Worm (Caenorhabditis elegans) whole organism, young adult: ENCODE data around the gene rap-2.

ENCODE experiments used
- B0035.1 ChIP-seq: sonication (generic microtip); optimal IDR thresholded peaks from 2 replicates; lab custom pipeline; 2016; ENCODE audit warnings: missing genetic modification characterization, mild to moderate bottlenecking, missing compliant biosample characterization, missing genotype, missing genetic modification reagents
- B0261.1 ChIP-seq: sonication (generic microtip); optimal IDR thresholded peaks from 2 replicates; lab custom pipeline; 2016; ENCODE audit warnings: mild to moderate bottlenecking, missing genetic modification characterization, moderate library complexity, missing compliant biosample characterization
- B0336.3 ChIP-seq: fragments of 200-800 bp; sonication (Bioruptor generic); IDR thresholded peaks from 2 replicates; pipeline ENCODE4 v1.3.6; 2022; ENCODE audit warnings: missing genetic modification characterization, missing compliant biosample characterization
- D2030.7 ChIP-seq: fragments of 200-800 bp; sonication (Bioruptor generic); IDR thresholded peaks from 2 replicates; pipeline ENCODE4 v1.3.6; 2022; ENCODE audit warnings: missing genetic modification reagents, missing genetic modification characterization, missing compliant biosample characterization
- F57A8.1 ChIP-seq: fragments of 200-800 bp; sonication (Bioruptor generic); optimal IDR thresholded peaks from 2 replicates; lab custom pipeline; 2018; ENCODE audit warnings: mild to moderate bottlenecking, missing genetic modification characterization, moderate library complexity, missing compliant biosample characterization
- K11D2.4 ChIP-seq: fragments of 200-800 bp; sonication (Bioruptor generic); IDR thresholded peaks from 2 replicates; pipeline ENCODE4 v1.3.6; 2022; ENCODE audit warnings: missing genetic modification reagents, missing genetic modification characterization, missing compliant biosample characterization
- ZK185.1 ChIP-seq: sonication (generic microtip); optimal IDR thresholded peaks from 2 replicates; lab custom pipeline; 2016; ENCODE audit warnings: mild to moderate bottlenecking, missing genetic modification characterization, missing compliant biosample characterization; ENCODE audit not compliant: poor library complexity, severe bottlenecking
- aptf-3 ChIP-seq: fragments of 200-800 bp; sonication (Bioruptor generic); IDR thresholded peaks from 2 replicates; pipeline ENCODE4 v1.3.6; 2022; ENCODE audit warnings: missing genetic modification characterization, missing compliant biosample characterization
- atf-7 ChIP-seq: sonication (generic microtip); optimal IDR thresholded peaks from 2 replicates; lab custom pipeline; 2017; ENCODE audit warnings: mild to moderate bottlenecking, missing genetic modification characterization, missing compliant biosample characterization
- attf-3 ChIP-seq: fragments of 200-800 bp; sonication (Bioruptor generic); conservative IDR thresholded peaks from 2 replicates; pipeline ENCODE4 v1.3.6; 2022; ENCODE audit warnings: missing genetic modification reagents, missing genetic modification characterization, missing compliant biosample characterization
- cebp-2 ChIP-seq: fragments of 200-800 bp; sonication (Bioruptor generic); IDR thresholded peaks from 2 replicates; pipeline ENCODE4 v1.3.6; 2022; ENCODE audit warnings: missing genetic modification characterization, missing compliant biosample characterization
- ceh-100 ChIP-seq: fragments of 200-800 bp; sonication (Bioruptor generic); IDR thresholded peaks from 2 replicates; pipeline ENCODE4 v1.3.6; 2022; ENCODE audit warnings: missing genetic modification reagents, missing genetic modification characterization, missing compliant biosample characterization
- ceh-27 ChIP-seq: fragments of 200-800 bp; sonication (Bioruptor generic); optimal IDR thresholded peaks from 2 replicates; lab custom pipeline; 2018; ENCODE audit warnings: mild to moderate bottlenecking, missing genetic modification characterization, moderate library complexity, missing compliant biosample characterization
- dpl-1 ChIP-seq: fragments of 150-350 bp; optimal IDR thresholded peaks from 2 replicates; lab custom pipeline; 2014; ENCODE audit warnings: missing biosample characterization, missing genetic modification reagents, missing genetic modification characterization
- egl-44 ChIP-seq: fragments of 200-800 bp; sonication (Bioruptor generic); IDR thresholded peaks from 2 replicates; pipeline ENCODE4 v1.3.6; 2022; ENCODE audit warnings: missing genetic modification reagents, missing genetic modification characterization, missing compliant biosample characterization
- gei-17 ChIP-seq: fragments of 200-800 bp; sonication (Bioruptor generic); optimal IDR thresholded peaks from 2 replicates; lab custom pipeline; 2018; ENCODE audit warnings: mild to moderate bottlenecking, missing genetic modification characterization, missing compliant biosample characterization
- hlh-12 ChIP-seq: sonication (generic microtip); optimal IDR thresholded peaks from 2 replicates; lab custom pipeline; 2016; ENCODE audit warnings: missing genetic modification characterization, missing compliant biosample characterization
- hmg-1.2 ChIP-seq: fragments of 200-800 bp; sonication (Bioruptor generic); IDR thresholded peaks from 2 replicates; pipeline ENCODE4 v1.3.6; 2022; ENCODE audit warnings: missing genetic modification reagents, missing genetic modification characterization, missing compliant biosample characterization
- lag-1 ChIP-seq: fragments of 200-800 bp; sonication (Bioruptor generic); IDR thresholded peaks from 2 replicates; pipeline ENCODE4 v1.3.6; 2022; ENCODE audit warnings: missing genetic modification reagents, missing genetic modification characterization, missing compliant biosample characterization
- lin-26 ChIP-seq: fragments of 200-800 bp; sonication (Bioruptor generic); IDR thresholded peaks from 2 replicates; pipeline ENCODE4 v1.3.6; 2022; ENCODE audit warnings: missing genetic modification reagents, missing genetic modification characterization, missing compliant biosample characterization
- madf-3 ChIP-seq: fragments of 200-800 bp; sonication (Bioruptor generic); IDR thresholded peaks from 2 replicates; pipeline ENCODE4 v1.3.6; 2022; ENCODE audit warnings: missing genetic modification reagents, missing genetic modification characterization, missing compliant biosample characterization
- mel-28 ChIP-seq: sonication (generic microtip); optimal IDR thresholded peaks from 2 replicates; lab custom pipeline; 2016; ENCODE audit warnings: borderline replicate concordance, mild to moderate bottlenecking, missing genetic modification characterization, missing compliant biosample characterization
- nfyb-1 ChIP-seq: fragments of 200-800 bp; sonication (Bioruptor generic); IDR thresholded peaks from 2 replicates; pipeline ENCODE4 v1.3.6; 2022; ENCODE audit warnings: missing genetic modification reagents, missing genetic modification characterization, missing compliant biosample characterization
- nhr-120 ChIP-seq: fragments of 200-800 bp; sonication (Bioruptor generic); IDR thresholded peaks from 2 replicates; pipeline ENCODE4 v1.3.6; 2022; ENCODE audit warnings: missing genetic modification characterization, missing compliant biosample characterization
- repo-1 ChIP-seq: sonication (generic microtip); optimal IDR thresholded peaks from 2 replicates; lab custom pipeline; 2017; ENCODE audit warnings: mild to moderate bottlenecking, missing genetic modification characterization, missing compliant biosample characterization
- sea-2 ChIP-seq: fragments of 200-800 bp; sonication (Bioruptor generic); IDR thresholded peaks from 2 replicates; pipeline ENCODE4 v1.3.6; 2022; ENCODE audit warnings: missing genetic modification characterization, missing compliant biosample characterization
- snpc-1.3 ChIP-seq: sonication (generic microtip); optimal IDR thresholded peaks from 2 replicates; lab custom pipeline; 2017; ENCODE audit warnings: missing genetic modification characterization, mild to moderate bottlenecking, missing compliant biosample characterization, antibody characterized with exemption, moderate library complexity, missing genotype, missing genetic modification reagents; ENCODE audit not compliant: insufficient read depth
- snpc-3.4 ChIP-seq: sonication (generic microtip); optimal IDR thresholded peaks from 2 replicates; lab custom pipeline; 2017; ENCODE audit warnings: missing genetic modification characterization, mild to moderate bottlenecking, missing compliant biosample characterization, antibody characterized with exemption, moderate library complexity, missing genotype, missing genetic modification reagents
- tbp1 ChIP-seq: fragments of 200-800 bp; sonication (Bioruptor generic); optimal IDR thresholded peaks from 2 replicates; lab custom pipeline; 2018; ENCODE audit warnings: mild to moderate bottlenecking, missing genetic modification characterization, missing compliant biosample characterization
- tbx-9 ChIP-seq: sonication (generic microtip); optimal IDR thresholded peaks from 2 replicates; lab custom pipeline; 2016; ENCODE audit warnings: borderline replicate concordance, missing genetic modification characterization, inconsistent platforms, missing compliant biosample characterization
- zim-3 ChIP-seq: sonication (generic microtip); optimal IDR thresholded peaks from 2 replicates; lab custom pipeline; 2017; ENCODE audit warnings: mild to moderate bottlenecking, missing genetic modification characterization, moderate library complexity, missing compliant biosample characterization
- ztf-25 ChIP-seq: fragments of 200-800 bp; sonication (Bioruptor generic); IDR thresholded peaks from 2 replicates; pipeline ENCODE4 v1.3.6; 2022; ENCODE audit warnings: missing genetic modification reagents, missing genetic modification characterization, missing compliant biosample characterization
- ztf-28 ChIP-seq: fragments of 200-800 bp; sonication (Bioruptor generic); IDR thresholded peaks from 2 replicates; pipeline ENCODE4 v1.3.6; 2022; ENCODE audit warnings: missing genetic modification reagents, missing genetic modification characterization, missing compliant biosample characterization

The rap-2 gene

ce11 chrV:15063987-15064386, at the start of gene rap-2:
Gene rap-2, minus strand, starts transcription at chrV:15064087.
- TF ChIP-seq D2030.7 (GFP tag; lab: Robert Waterston, UW) = no peak
- TF ChIP-seq B0035.1 = no peak
- TF ChIP-seq atf-7 (tag; lab: Kevin White, UChicago) = no peak
- no peak for TF ChIP-seq aptf-3 (GFP tag; lab: Robert Waterston, UW)
- TF ChIP-seq madf-3 (GFP tag; lab: Robert Waterston, UW) = no peak
- TF ChIP-seq sea-2 (GFP tag; lab: Robert Waterston, UW) = no peak
- TF ChIP-seq gei-17 (GFP tag; lab: Kevin White, UChicago) = no peak
- no peak for TF ChIP-seq egl-44
- no peak for TF ChIP-seq ZK185.1 (tag; lab: Kevin White, UChicago)
- no peak for TF ChIP-seq snpc-3.4 (tag; lab: Kevin White, UChicago)
- no peak for TF ChIP-seq B0336.3
- no peak for TF ChIP-seq ceh-27 (GFP tag; lab: Kevin White, UChicago)
- no peak for TF ChIP-seq lin-26 (GFP tag; lab: Robert Waterston, UW)
- no peak for TF ChIP-seq ceh-100 (GFP tag; lab: Robert Waterston, UW)
- no peak for TF ChIP-seq mel-28 (tag; lab: Kevin White, UChicago)
- no peak for TF ChIP-seq cebp-2

- TF ChIP-seq attf-3 (GFP tag; lab: Robert Waterston, UW) = no peak
- no peak for TF ChIP-seq repo-1 (tag; lab: Kevin White, UChicago)
- no peak for TF ChIP-seq nhr-120 (GFP tag; lab: Robert Waterston, UW)
- no peak for TF ChIP-seq hlh-12 (tag; lab: Kevin White, UChicago)
- no peak for TF ChIP-seq dpl-1
- no peak for TF ChIP-seq F57A8.1 (GFP tag; lab: Kevin White, UChicago)
- no peak for TF ChIP-seq ztf-28 (GFP tag; lab: Robert Waterston, UW)
These were observed 47.8 kb upstream of the rap-2 start, which contains the start of gene T01G5.7 for ce11 chrV:15111660-15112059. Gene T01G5.7, plus strand, starts transcription at chrV:15111960.

- no peak for TF ChIP-seq hmg-1.2 (GFP tag; lab: Robert Waterston, UW)
- TF ChIP-seq zim-3 = no peak
- TF ChIP-seq lag-1 (GFP tag; lab: Robert Waterston, UW) = no peak
- TF ChIP-seq K11D2.4 = no peak
- TF ChIP-seq tbx-9 (tag; lab: Kevin White, UChicago) = no peak
- no peak for TF ChIP-seq snpc-1.3 (tag; lab: Kevin White, UChicago)
These were observed 45.4 kb upstream of the rap-2 start, which contains the start of gene Y75B12A.2 for ce11 chrV:15109260-15109659. Gene Y75B12A.2, plus strand, starts transcription at chrV:15109560.

ce11 chrV:15105893-15106598, 42.2 kb upstream of the rap-2 start, which contains the start of gene C01G10.14:
Gene C01G10.14, minus strand, starts transcription at chrV:15105943.
- TF ChIP-seq hmg-1.2 (GFP tag; lab: Robert Waterston, UW) (peak; percentile 73; the same call in 1 of the 2 replicates), B0261.1 (peak; percentile 58), tbp1 (peak; percentile 82), nfyb-1 (GFP tag; lab: Robert Waterston, UW) (peak; percentile 36; the same call in 1 of the 2 replicates), lin-26 (GFP tag; lab: Robert Waterston, UW) (peak; percentile 55; the same call in 1 of the 2 replicates), ztf-25 (GFP tag; lab: Robert Waterston, UW) (peak; percentile 50; the same call in 1 of the 2 replicates)
- TF ChIP-seq, all 124 proteins: peak for 6; not testable (repeated sequence) for 118
